Worm (Caenorhabditis elegans) whole organism, L4 larva: ENCODE data around the gene C35A5.3.

Source experiments
- aly-2 ChIP-seq: sonication (generic microtip); optimal IDR thresholded peaks from 2 replicates; lab custom pipeline; 2018; ENCODE audit warnings: missing biosample characterization, missing genetic modification characterization
- fos-1 ChIP-seq: fragments of 150-350 bp; optimal IDR thresholded peaks from 2 replicates; lab custom pipeline; 2014; ENCODE audit warnings: missing biosample characterization, missing genetic modification characterization
- lin-15B ChIP-seq: fragments of 150-350 bp; sonication (generic microtip); optimal IDR thresholded peaks from 3 replicates; lab custom pipeline; 2014; ENCODE audit warnings: missing biosample characterization, missing genetic modification characterization
- mdl-1 ChIP-seq, 2 experiments: fragments of 150-350 bp in 1 of 2; sonication (generic microtip) in 1 of 2; optimal IDR thresholded peaks; 2 replicates each; lab custom pipeline; 2014 to 2017; ENCODE audit warnings: missing biosample characterization in 2 of 2, missing genetic modification characterization in 2 of 2
- nhr-111 ChIP-seq: fragments of 200-800 bp; sonication (Bioruptor generic); optimal IDR thresholded peaks from 2 replicates; lab custom pipeline; 2018; ENCODE audit warnings: mild to moderate bottlenecking, missing genetic modification characterization, missing compliant biosample characterization
- pqm-1 ChIP-seq: sonication (generic microtip); optimal IDR thresholded peaks from 2 replicates; lab custom pipeline; 2017; ENCODE audit warnings: missing biosample characterization, missing genetic modification characterization
- snpc-1.2 ChIP-seq: fragments of 200-800 bp; sonication (Bioruptor generic); IDR thresholded peaks from 2 replicates; pipeline ENCODE4 v1.3.6; 2022; ENCODE audit warnings: missing genetic modification reagents, missing genetic modification characterization, missing compliant biosample characterization
- snpc-4 ChIP-seq: fragments of 150-350 bp; optimal IDR thresholded peaks from 2 replicates; lab custom pipeline; 2014; ENCODE audit warnings: missing biosample characterization, missing genetic modification characterization
- zfp-3 ChIP-seq: fragments of 200-800 bp; sonication (Bioruptor generic); conservative IDR thresholded peaks from 2 replicates; pipeline ENCODE4 v1.3.6; 2022; ENCODE audit warnings: missing genetic modification reagents, missing genetic modification characterization, missing compliant biosample characterization
- ztf-7 ChIP-seq: fragments of 150-350 bp; optimal IDR thresholded peaks from 2 replicates; lab custom pipeline; 2014; ENCODE audit warnings: missing biosample characterization, missing genetic modification characterization

ce11 chrV:10503893-10504292, 2.7 kb upstream of the C35A5.3 start, which contains the start of gene C35A5.10:
- TF ChIP-seq lin-15B (tag; lab: Kevin White, UChicago) (no peak), mdl-1 (tag; optimal IDR thresholded peaks at IDR 0.05; lab: Kevin White, UChicago) (no peak), aly-2 (no peak), snpc-4 (no peak), fos-1 (no peak), nhr-111 (GFP tag; lab: Kevin White, UChicago) (no peak), pqm-1 (no peak), zfp-3 (GFP tag; lab: Robert Waterston, UW) (no peak), snpc-1.2 (GFP tag; lab: Robert Waterston, UW) (no peak), ztf-7 (tag; lab: Kevin White, UChicago) (no peak)
